Fruit fly (Drosophila melanogaster) whole organism, prepupa: ENCODE results near the gene CG32219.

Experiments used
- CG10631 ChIP-seq: fragments of 200-800 bp; sonication (Bioruptor generic); optimal IDR thresholded peaks from 2 replicates; lab custom pipeline; 2016; ENCODE audit warnings: missing biosample characterization, missing genetic modification characterization
- CG10669 ChIP-seq: fragments of 200-800 bp; sonication (Bioruptor generic); optimal IDR thresholded peaks from 3 replicates; lab custom pipeline; 2018; ENCODE audit warnings: missing biosample characterization, mild to moderate bottlenecking, missing genetic modification characterization, moderate library complexity
- CG11762 ChIP-seq: fragments of 200-800 bp; sonication (Bioruptor generic); optimal IDR thresholded peaks from 3 replicates; lab custom pipeline; 2016; ENCODE audit warnings: missing biosample characterization, missing genetic modification characterization; ENCODE audit not compliant: insufficient read depth
- CG11902 ChIP-seq: fragments of 200-800 bp; sonication (Bioruptor generic); optimal IDR thresholded peaks from 3 replicates; lab custom pipeline; 2016; ENCODE audit warnings: missing biosample characterization, missing genetic modification characterization
- CG15336 ChIP-seq: fragments of 200-800 bp; sonication (Bioruptor generic); IDR thresholded peaks from 2 replicates; pipeline ENCODE4 v1.3.6; 2022; ENCODE audit warnings: missing biosample characterization, missing genetic modification characterization
- CG16779 ChIP-seq: fragments of 200-800 bp; sonication (Bioruptor generic); optimal IDR thresholded peaks from 3 replicates; lab custom pipeline; 2017; ENCODE audit warnings: missing biosample characterization, mild to moderate bottlenecking, missing genetic modification characterization
- CG31627 ChIP-seq: fragments of 200-800 bp; sonication (Bioruptor generic); optimal IDR thresholded peaks from 3 replicates; lab custom pipeline; 2016; ENCODE audit warnings: missing biosample characterization, missing genetic modification characterization
- CG32006 ChIP-seq: fragments of 200-800 bp; sonication (Bioruptor generic); optimal IDR thresholded peaks from 3 replicates; lab custom pipeline; 2017; ENCODE audit warnings: missing biosample characterization, mild to moderate bottlenecking, missing genetic modification characterization
- CG3919 ChIP-seq: fragments of 200-800 bp; sonication (Bioruptor generic); optimal IDR thresholded peaks from 3 replicates; lab custom pipeline; 2016; ENCODE audit warnings: missing biosample characterization, missing genetic modification characterization
- CG8119 ChIP-seq: fragments of 200-800 bp; sonication (Bioruptor generic); IDR thresholded peaks from 3 replicates; pipeline ENCODE4 v1.3.6; 2022; ENCODE audit warnings: missing biosample characterization, missing genetic modification characterization
- CG8632 ChIP-seq: fragments of 200-800 bp; sonication (Bioruptor generic); optimal IDR thresholded peaks from 3 replicates; lab custom pipeline; 2016; ENCODE audit warnings: missing biosample characterization, missing genetic modification characterization
- CG9139 ChIP-seq: fragments of 200-800 bp; sonication (Bioruptor generic); optimal IDR thresholded peaks from 3 replicates; lab custom pipeline; 2017; ENCODE audit warnings: missing biosample characterization, mild to moderate bottlenecking, missing genetic modification characterization
- Eip78C ChIP-seq: fragments of 200-800 bp; sonication (Bioruptor generic); peaks from one replicate; lab custom pipeline; 2016; ENCODE audit warnings: missing biosample characterization, missing genetic modification characterization
- Eip93F ChIP-seq: fragments of 200-800 bp; sonication (Bioruptor generic); optimal IDR thresholded peaks from 2 replicates; lab custom pipeline; 2016; ENCODE audit warnings: missing biosample characterization, mild to moderate bottlenecking, missing genetic modification characterization
- Gug ChIP-seq: fragments of 200-800 bp; sonication (Bioruptor generic); IDR thresholded peaks from 2 replicates; pipeline ENCODE4 v1.3.6; 2022; ENCODE audit warnings: missing biosample characterization, missing genetic modification characterization
- Hr39 ChIP-seq: fragments of 200-800 bp; sonication (Bioruptor generic); optimal IDR thresholded peaks from 2 replicates; lab custom pipeline; 2016; ENCODE audit warnings: missing biosample characterization, missing genetic modification characterization
- Met ChIP-seq: fragments of 200-800 bp; sonication (Bioruptor generic); optimal IDR thresholded peaks from 3 replicates; lab custom pipeline; 2016; ENCODE audit warnings: missing biosample characterization, missing genetic modification characterization
- OdsH ChIP-seq: fragments of 200-800 bp; sonication (Bioruptor generic); optimal IDR thresholded peaks from 3 replicates; lab custom pipeline; 2016; ENCODE audit warnings: missing biosample characterization, missing genetic modification characterization
- Smox ChIP-seq: fragments of 200-800 bp; sonication (Bioruptor generic); optimal IDR thresholded peaks from 3 replicates; lab custom pipeline; 2016; ENCODE audit warnings: missing biosample characterization, missing genetic modification characterization
- Sox14 ChIP-seq: fragments of 200-800 bp; sonication (Bioruptor generic); optimal IDR thresholded peaks from 3 replicates; lab custom pipeline; 2016; ENCODE audit warnings: missing biosample characterization, missing genetic modification characterization
- cyc ChIP-seq: fragments of 200-800 bp; sonication (Bioruptor generic); optimal IDR thresholded peaks from 3 replicates; lab custom pipeline; 2016; ENCODE audit warnings: missing biosample characterization, missing genetic modification characterization
- dsx ChIP-seq: fragments of 200-800 bp; optimal IDR thresholded peaks from 3 replicates; lab custom pipeline; 2019; ENCODE audit warnings: missing biosample characterization, mild to moderate bottlenecking, missing genetic modification characterization, moderate library complexity; ENCODE audit not compliant: poor library complexity, severe bottlenecking
- eg ChIP-seq: fragments of 200-800 bp; sonication (Bioruptor generic); IDR thresholded peaks from 3 replicates; pipeline ENCODE4 v1.3.6; 2022; ENCODE audit warnings: missing biosample characterization, missing genetic modification characterization
- esn ChIP-seq: fragments of 200-800 bp; sonication (Bioruptor generic); optimal IDR thresholded peaks from 2 replicates; lab custom pipeline; 2016; ENCODE audit warnings: missing biosample characterization, mild to moderate bottlenecking, missing genetic modification characterization, moderate library complexity
- fd59A ChIP-seq: fragments of 200-800 bp; sonication (Bioruptor generic); optimal IDR thresholded peaks from 2 replicates; lab custom pipeline; 2017; ENCODE audit warnings: missing biosample characterization, mild to moderate bottlenecking, missing genetic modification characterization, missing genetic modification reagents
- fkh ChIP-seq: fragments of 200-800 bp; sonication (Bioruptor generic); optimal IDR thresholded peaks from 3 replicates; lab custom pipeline; 2017; ENCODE audit warnings: missing biosample characterization, mild to moderate bottlenecking, missing genetic modification characterization, moderate library complexity
- pdm3 ChIP-seq: fragments of 200-800 bp; sonication (Bioruptor generic); optimal IDR thresholded peaks from 3 replicates; lab custom pipeline; 2016; ENCODE audit warnings: missing biosample characterization, missing genetic modification characterization
- spab ChIP-seq: fragments of 200-800 bp; sonication (Bioruptor generic); optimal IDR thresholded peaks from 2 replicates; lab custom pipeline; 2017; ENCODE audit warnings: missing biosample characterization, mild to moderate bottlenecking, missing genetic modification characterization, missing genetic modification reagents
- ss ChIP-seq, 2 experiments: fragments of 200-800 bp; sonication (Bioruptor generic); optimal IDR thresholded peaks; 2 replicates in 1 of 2; 3 replicates in 1 of 2; lab custom pipeline; 2017 to 2018; ENCODE audit warnings: mild to moderate bottlenecking in 2 of 2, missing biosample characterization in 2 of 2, missing genetic modification characterization in 2 of 2, moderate library complexity in 1 of 2
- svp ChIP-seq: fragments of 200-800 bp; sonication (Bioruptor generic); peaks from one replicate; lab custom pipeline; 2016; ENCODE audit warnings: missing biosample characterization, missing genetic modification characterization
- topi ChIP-seq: fragments of 200-800 bp; sonication (Bioruptor generic); optimal IDR thresholded peaks from 3 replicates; lab custom pipeline; 2016; ENCODE audit warnings: missing biosample characterization, missing genetic modification characterization
- vri ChIP-seq: fragments of 200-800 bp; sonication (Bioruptor generic); optimal IDR thresholded peaks from 3 replicates; lab custom pipeline; 2016; ENCODE audit warnings: missing biosample characterization, mild to moderate bottlenecking, missing genetic modification characterization

CG32219 gene

dm6 chr3L:19902560-19903399, 48.2 kb downstream of the CG32219 start (continued):
- TF ChIP-seq fd59A (GFP tag; lab: Kevin White, UChicago) (peak; percentile 98), eg (GFP tag; lab: Robert Waterston, UW) (peak; percentile 97), cyc (GFP tag; lab: Kevin White, UChicago) (peak; percentile 99), Gug (GFP tag; lab: Robert Waterston, UW) (peak; percentile 93), dsx (GFP tag; lab: Kevin White, UChicago) (peak; percentile 99), topi (GFP tag; lab: Kevin White, UChicago) (peak; percentile 99), CG8632 (GFP tag; lab: Kevin White, UChicago) (peak; percentile 98), fkh (GFP tag; lab: Kevin White, UChicago) (peak; percentile 51), CG11902 (peak; percentile 95), CG11762 (GFP tag; lab: Kevin White, UChicago) (peak; percentile 91), CG9139 (peak; percentile 89), ss (GFP tag; optimal IDR thresholded peaks at IDR 0.05; lab: Kevin White, UChicago) (peak; percentile 97 to 98)

- TF ChIP-seq Eip93F (peak; percentile 80), Eip78C (GFP tag; lab: Kevin White, UChicago) (peak; percentile 36), vri (peak; percentile 98), CG8119 (GFP tag; lab: Robert Waterston, UW) (no peak), CG16779 (tag; lab: Kevin White, UChicago) (no peak), CG10631 (no peak)
These were observed 49.3 kb downstream of the CG32219 start for dm6 chr3L:19901486-19902255.

dm6 chr3L:19900184-19901089, 50.5 kb downstream of the CG32219 start:
- TF ChIP-seq spab (GFP tag; lab: Kevin White, UChicago) (no peak), CG15336 (GFP tag; lab: Robert Waterston, UW) (no peak), Sox14 (GFP tag; lab: Kevin White, UChicago) (no peak), topi (GFP tag; lab: Kevin White, UChicago) (no peak), CG16779 (tag; lab: Kevin White, UChicago) (peak; percentile 15), OdsH (GFP tag; lab: Kevin White, UChicago) (no peak), CG31627 (GFP tag; lab: Kevin White, UChicago) (peak; percentile 27), Met (GFP tag; lab: Kevin White, UChicago) (peak; percentile 26), vri (peak; percentile 52), ss (GFP tag; optimal IDR thresholded peaks at IDR 0.05; lab: Kevin White, UChicago) (peak in 1 of 2 experiments; percentile 30), Hr39 (GFP tag; lab: Kevin White, UChicago) (peak; percentile 12), esn (GFP tag; lab: Kevin White, UChicago) (peak; percentile 26), CG3919 (GFP tag; lab: Kevin White, UChicago) (no peak), Smox (GFP tag; lab: Kevin White, UChicago) (no peak), fd59A (GFP tag; lab: Kevin White, UChicago) (no peak), Eip93F (peak; percentile 70), CG10669 (no peak), fkh (GFP tag; lab: Kevin White, UChicago) (no peak), CG32006 (no peak), pdm3 (no peak), Eip78C (GFP tag; lab: Kevin White, UChicago) (peak; percentile 13), svp (peak; percentile 71)
- TF ChIP-seq, all 60 proteins: peak for 10
